Fruit fly (Drosophila melanogaster): ENCODE results near the gene hoe1.

Gene hoe1

DNA sequence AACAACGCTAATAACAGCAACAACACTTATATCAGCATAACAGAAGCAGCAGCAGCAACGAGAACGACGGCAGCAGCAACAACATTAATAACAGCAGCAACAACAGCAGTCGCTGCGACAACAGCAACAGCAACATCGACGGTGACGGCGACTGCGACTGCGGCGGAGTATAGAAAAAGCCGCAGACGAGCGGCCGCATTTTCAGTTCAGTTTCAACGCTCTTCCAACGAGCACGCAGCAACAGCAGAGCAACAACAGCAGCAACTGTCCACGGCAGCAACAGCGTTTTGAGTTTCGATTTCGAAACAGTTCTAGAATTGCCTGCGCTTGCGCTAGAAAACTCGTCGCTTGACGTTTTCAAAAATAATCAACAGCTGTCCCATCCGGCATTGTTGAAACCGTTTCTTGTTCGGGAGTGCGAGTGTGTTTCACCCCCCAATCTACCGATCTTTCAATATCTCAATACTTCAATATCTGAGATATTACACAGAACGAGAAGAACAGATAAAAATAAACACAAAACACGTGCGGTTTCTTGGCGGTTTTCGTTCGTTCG lies 40.2 kb downstream of the hoe1 start, which contains the start of gene CG3036 (continued):
- TF ChIP-seq wdn (GFP tag; IDR thresholded peaks at IDR 0.05) (0 out of 2 replicates have a peak, but pooled peaks have one; percentile 15), TFAM (GFP tag; optimal IDR thresholded peaks at IDR 0.05) (no peak), D19B (GFP tag; optimal IDR thresholded peaks at IDR 0.05) (no peak), jing (GFP tag; optimal IDR thresholded peaks at IDR 0.05) (no peak), otp (GFP tag; IDR thresholded peaks at IDR 0.05) (peak; percentile 66; the same call in 1 of the 3 replicates), Lhr (GFP tag; optimal IDR thresholded peaks at IDR 0.05) (no peak), gfzf (GFP tag; optimal IDR thresholded peaks at IDR 0.05) (no peak), CG4404 (GFP tag; IDR thresholded peaks at IDR 0.05) (no peak), Usf (GFP tag; optimal IDR thresholded peaks at IDR 0.05) (no peak), Bteb2 (GFP tag; optimal IDR thresholded peaks at IDR 0.05) (no peak), Med (GFP tag) (peak; percentile 90), BEAF-32 (GFP tag; optimal IDR thresholded peaks at IDR 0.05) (no peak), CG12236 (GFP tag; optimal IDR thresholded peaks at IDR 0.05) (peak; percentile 28), tgo (GFP tag; IDR thresholded peaks at IDR 0.05) (no peak), CG12299 (tag; optimal IDR thresholded peaks at IDR 0.05) (no peak), CG2129 (GFP tag; IDR thresholded peaks at IDR 0.05; ENCODE audit: partially characterized antibody) (no peak), D (optimal IDR thresholded peaks at IDR 0.05) (peak; percentile 58), D (GFP tag; optimal IDR thresholded peaks at IDR 0.05) (no peak), lov (optimal IDR thresholded peaks at IDR 0.05) (no peak), lov (GFP tag; IDR thresholded peaks at IDR 0.05) (peak; percentile 51; the same call in 1 of the 3 replicates), CG18262 (tag; optimal IDR thresholded peaks at IDR 0.05) (peak; percentile 4), Xrp1 (GFP tag; IDR thresholded peaks at IDR 0.05) (peak; percentile 44; the same call in 1 of the 2 replicates), CG10267 (tag; optimal IDR thresholded peaks at IDR 0.05) (peak; percentile 51), CG12942 (GFP tag; optimal IDR thresholded peaks at IDR 0.05) (no peak), Ssrp (tag; optimal IDR thresholded peaks at IDR 0.05) (no peak), Sry-β (GFP tag; optimal IDR thresholded peaks at IDR 0.05) (no peak), CG11560 (tag; IDR thresholded peaks at IDR 0.05) (no peak), Hr3 (GFP tag; optimal IDR thresholded peaks at IDR 0.05) (no peak), peb (GFP tag; IDR thresholded peaks at IDR 0.05) (no peak), disco-r (GFP tag; optimal IDR thresholded peaks at IDR 0.05) (no peak), lilli (GFP tag; optimal IDR thresholded peaks at IDR 0.05) (peak; percentile 57), esg (GFP tag; conservative IDR thresholded peaks at IDR 0.05) (no peak), Nf-YA (GFP tag; IDR thresholded peaks at IDR 0.05) (0 out of 2 replicates have a peak, but pooled peaks have one; percentile 23), CG6175 (GFP tag; IDR thresholded peaks at IDR 0.05) (no peak), CG12744 (GFP tag; optimal IDR thresholded peaks at IDR 0.05) (no peak), CG7556 (GFP tag; optimal IDR thresholded peaks at IDR 0.05) (peak; percentile 26), CG7928 (GFP tag; optimal IDR thresholded peaks at IDR 0.05) (no peak), Dip2 (GFP tag; IDR thresholded peaks at IDR 0.05) (no peak), dati (GFP tag; IDR thresholded peaks at IDR 0.05) (no peak), Hr51 (GFP tag; optimal IDR thresholded peaks at IDR 0.05) (peak in 1 of 2 experiments; percentile 27), CG7987 (GFP tag; optimal IDR thresholded peaks at IDR 0.05) (no peak), CG5180 (GFP tag; optimal IDR thresholded peaks at IDR 0.05) (peak; percentile 90), CG17359 (tag; optimal IDR thresholded peaks at IDR 0.05) (no peak), caup (GFP tag; optimal IDR thresholded peaks at IDR 0.05; ENCODE audit: severe bottlenecking) (peak; percentile 69), tll (GFP tag; optimal IDR thresholded peaks at IDR 0.05) (no peak), grn (GFP tag; optimal IDR thresholded peaks at IDR 0.05) (peak; percentile 45), CG31365 (tag; optimal IDR thresholded peaks at IDR 0.05) (peak; percentile 6), Abd-B (GFP tag; optimal IDR thresholded peaks at IDR 0.05) (no peak), CG34422 (GFP tag; IDR thresholded peaks at IDR 0.05) (peak; percentile 56; the same call in 1 of the 3 replicates), CG33213 (GFP tag; optimal IDR thresholded peaks at IDR 0.05) (peak; percentile 36)

Measured in whole organism, embryonic.